Worm (Caenorhabditis elegans): ENCODE data around the gene ddo-1.

- TF ChIP-seq skn-1 (tag; optimal IDR thresholded peaks at IDR 0.05) (no peak), nhr-47 (tag; optimal IDR thresholded peaks at IDR 0.05) (no peak), ztf-11 (tag; optimal IDR thresholded peaks at IDR 0.05) (no peak), tbx-2 (tag; optimal IDR thresholded peaks at IDR 0.05) (no peak), lsy-2 (tag; optimal IDR thresholded peaks at IDR 0.05) (no peak), ama-1 (optimal IDR thresholded peaks at IDR 0.05) (no peak), nhr-12 (tag; optimal IDR thresholded peaks at IDR 0.05) (no peak)
Observed at ce11 chrV:17755592-17755991, 21.4 kb downstream of the ddo-1 start, which contains the start of gene pgp-9.
